Fruit fly (Drosophila melanogaster) whole organism, prepupa: ENCODE measurements around the gene Oat.

ENCODE experiments used
- Blimp-1 ChIP-seq: fragments of 200-800 bp; sonication (Bioruptor generic); optimal IDR thresholded peaks from 3 replicates; lab custom pipeline; 2017; ENCODE audit warnings: missing biosample characterization, missing genetic modification characterization, mild to moderate bottlenecking, moderate library complexity, missing genetic modification reagents
- CG11762 ChIP-seq: fragments of 200-800 bp; sonication (Bioruptor generic); optimal IDR thresholded peaks from 3 replicates; lab custom pipeline; 2016; ENCODE audit warnings: missing biosample characterization, missing genetic modification characterization; ENCODE audit not compliant: insufficient read depth
- CG11902 ChIP-seq: fragments of 200-800 bp; sonication (Bioruptor generic); optimal IDR thresholded peaks from 3 replicates; lab custom pipeline; 2016; ENCODE audit warnings: missing biosample characterization, missing genetic modification characterization
- CG15336 ChIP-seq: fragments of 200-800 bp; sonication (Bioruptor generic); IDR thresholded peaks from 2 replicates; pipeline ENCODE4 v1.3.6; 2022; ENCODE audit warnings: missing biosample characterization, missing genetic modification characterization
- CG1621 ChIP-seq: fragments of 200-800 bp; sonication (Bioruptor generic); optimal IDR thresholded peaks from 3 replicates; lab custom pipeline; 2018; ENCODE audit warnings: missing biosample characterization, mild to moderate bottlenecking, missing genetic modification characterization
- CG3032 ChIP-seq: fragments of 200-800 bp; optimal IDR thresholded peaks from 2 replicates; lab custom pipeline; 2019; ENCODE audit warnings: missing biosample characterization, mild to moderate bottlenecking, missing genetic modification characterization, moderate library complexity
- CG31627 ChIP-seq: fragments of 200-800 bp; sonication (Bioruptor generic); optimal IDR thresholded peaks from 3 replicates; lab custom pipeline; 2016; ENCODE audit warnings: missing biosample characterization, missing genetic modification characterization
- CG34406 ChIP-seq: fragments of 200-800 bp; sonication (Bioruptor generic); optimal IDR thresholded peaks from 3 replicates; lab custom pipeline; 2016; ENCODE audit warnings: missing biosample characterization, missing genetic modification characterization
- CG6163 ChIP-seq: fragments of 200-800 bp; sonication (Bioruptor generic); IDR thresholded peaks from 3 replicates; pipeline ENCODE4 v1.3.6; 2022; ENCODE audit warnings: missing biosample characterization, missing genetic modification characterization
- CG6792 ChIP-seq: fragments of 200-800 bp; sonication (Bioruptor generic); optimal IDR thresholded peaks from 3 replicates; lab custom pipeline; 2016; ENCODE audit warnings: missing biosample characterization, missing genetic modification characterization
- CG6808 ChIP-seq: fragments of 200-800 bp; sonication (Bioruptor generic); optimal IDR thresholded peaks from 3 replicates; lab custom pipeline; 2017; ENCODE audit warnings: missing biosample characterization, missing genetic modification characterization, mild to moderate bottlenecking, moderate library complexity, missing genetic modification reagents
- CG6854 ChIP-seq: fragments of 200-800 bp; sonication (Bioruptor generic); optimal IDR thresholded peaks from 2 replicates; lab custom pipeline; 2017; ENCODE audit warnings: missing biosample characterization, mild to moderate bottlenecking, missing genetic modification characterization
- CG8119 ChIP-seq: fragments of 200-800 bp; sonication (Bioruptor generic); IDR thresholded peaks from 3 replicates; pipeline ENCODE4 v1.3.6; 2022; ENCODE audit warnings: missing biosample characterization, missing genetic modification characterization
- CG8632 ChIP-seq: fragments of 200-800 bp; sonication (Bioruptor generic); optimal IDR thresholded peaks from 3 replicates; lab custom pipeline; 2016; ENCODE audit warnings: missing biosample characterization, missing genetic modification characterization
- CG9139 ChIP-seq: fragments of 200-800 bp; sonication (Bioruptor generic); optimal IDR thresholded peaks from 3 replicates; lab custom pipeline; 2017; ENCODE audit warnings: missing biosample characterization, mild to moderate bottlenecking, missing genetic modification characterization
- Eip75B ChIP-seq: fragments of 200-800 bp; sonication (Bioruptor generic); optimal IDR thresholded peaks from 3 replicates; lab custom pipeline; 2016; ENCODE audit warnings: missing biosample characterization, missing genetic modification characterization
- Eip78C ChIP-seq: fragments of 200-800 bp; sonication (Bioruptor generic); peaks from one replicate; lab custom pipeline; 2016; ENCODE audit warnings: missing biosample characterization, missing genetic modification characterization
- Eip93F ChIP-seq: fragments of 200-800 bp; sonication (Bioruptor generic); optimal IDR thresholded peaks from 2 replicates; lab custom pipeline; 2016; ENCODE audit warnings: missing biosample characterization, mild to moderate bottlenecking, missing genetic modification characterization
- Ets21C ChIP-seq: fragments of 200-800 bp; sonication (Bioruptor generic); optimal IDR thresholded peaks from 3 replicates; lab custom pipeline; 2016; ENCODE audit warnings: missing biosample characterization, missing genetic modification characterization
- Ets96B ChIP-seq: fragments of 200-800 bp; optimal IDR thresholded peaks from 2 replicates; lab custom pipeline; 2019; ENCODE audit warnings: missing biosample characterization, mild to moderate bottlenecking, missing genetic modification characterization, moderate library complexity
- Gug ChIP-seq: fragments of 200-800 bp; sonication (Bioruptor generic); IDR thresholded peaks from 2 replicates; pipeline ENCODE4 v1.3.6; 2022; ENCODE audit warnings: missing biosample characterization, missing genetic modification characterization
- Hr38 ChIP-seq: sonication (Bioruptor generic); optimal IDR thresholded peaks from 2 replicates; lab custom pipeline; 2016; ENCODE audit warnings: missing biosample characterization, missing genetic modification characterization
- Hr4 ChIP-seq: fragments of 200-800 bp; sonication (Bioruptor generic); optimal IDR thresholded peaks from 3 replicates; lab custom pipeline; 2016; ENCODE audit warnings: missing biosample characterization, missing genetic modification characterization
- Met ChIP-seq: fragments of 200-800 bp; sonication (Bioruptor generic); optimal IDR thresholded peaks from 3 replicates; lab custom pipeline; 2016; ENCODE audit warnings: missing biosample characterization, missing genetic modification characterization
- Smox ChIP-seq: fragments of 200-800 bp; sonication (Bioruptor generic); optimal IDR thresholded peaks from 3 replicates; lab custom pipeline; 2016; ENCODE audit warnings: missing biosample characterization, missing genetic modification characterization
- Sox14 ChIP-seq: fragments of 200-800 bp; sonication (Bioruptor generic); optimal IDR thresholded peaks from 3 replicates; lab custom pipeline; 2016; ENCODE audit warnings: missing biosample characterization, missing genetic modification characterization
- Sox15 ChIP-seq: fragments of 200-800 bp; sonication (Bioruptor generic); optimal IDR thresholded peaks from 3 replicates; lab custom pipeline; 2016; ENCODE audit warnings: missing biosample characterization, missing genetic modification characterization
- achi ChIP-seq: fragments of 200-800 bp; sonication (Bioruptor generic); optimal IDR thresholded peaks from 3 replicates; lab custom pipeline; 2016; ENCODE audit warnings: missing biosample characterization, missing genetic modification characterization
- dac ChIP-seq: fragments of 200-800 bp; sonication (Bioruptor generic); optimal IDR thresholded peaks from 2 replicates; lab custom pipeline; 2017; ENCODE audit warnings: missing biosample characterization, mild to moderate bottlenecking, missing genetic modification characterization
- eg ChIP-seq: fragments of 200-800 bp; sonication (Bioruptor generic); IDR thresholded peaks from 3 replicates; pipeline ENCODE4 v1.3.6; 2022; ENCODE audit warnings: missing biosample characterization, missing genetic modification characterization
- esn ChIP-seq: fragments of 200-800 bp; sonication (Bioruptor generic); optimal IDR thresholded peaks from 2 replicates; lab custom pipeline; 2016; ENCODE audit warnings: missing biosample characterization, mild to moderate bottlenecking, missing genetic modification characterization, moderate library complexity
- fd59A ChIP-seq: fragments of 200-800 bp; sonication (Bioruptor generic); optimal IDR thresholded peaks from 2 replicates; lab custom pipeline; 2017; ENCODE audit warnings: missing biosample characterization, mild to moderate bottlenecking, missing genetic modification characterization, missing genetic modification reagents
- fd85E ChIP-seq: fragments of 200-800 bp; sonication (Bioruptor generic); optimal IDR thresholded peaks from 3 replicates; lab custom pipeline; 2016; ENCODE audit warnings: missing biosample characterization, missing genetic modification characterization
- fkh ChIP-seq: fragments of 200-800 bp; sonication (Bioruptor generic); optimal IDR thresholded peaks from 3 replicates; lab custom pipeline; 2017; ENCODE audit warnings: missing biosample characterization, mild to moderate bottlenecking, missing genetic modification characterization, moderate library complexity
- lz ChIP-seq: fragments of 200-800 bp; sonication (Bioruptor generic); optimal IDR thresholded peaks from 3 replicates; lab custom pipeline; 2016; ENCODE audit warnings: missing biosample characterization, missing genetic modification characterization
- net ChIP-seq: fragments of 200-800 bp; sonication (Bioruptor generic); optimal IDR thresholded peaks from 3 replicates; lab custom pipeline; 2016; ENCODE audit warnings: missing biosample characterization, missing genetic modification characterization
- pdm3 ChIP-seq: fragments of 200-800 bp; sonication (Bioruptor generic); optimal IDR thresholded peaks from 3 replicates; lab custom pipeline; 2016; ENCODE audit warnings: missing biosample characterization, missing genetic modification characterization
- spab ChIP-seq: fragments of 200-800 bp; sonication (Bioruptor generic); optimal IDR thresholded peaks from 2 replicates; lab custom pipeline; 2017; ENCODE audit warnings: missing biosample characterization, mild to moderate bottlenecking, missing genetic modification characterization, missing genetic modification reagents
- ss ChIP-seq, 2 experiments: fragments of 200-800 bp; sonication (Bioruptor generic); optimal IDR thresholded peaks; 2 replicates in 1 of 2; 3 replicates in 1 of 2; lab custom pipeline; 2017 to 2018; ENCODE audit warnings: mild to moderate bottlenecking in 2 of 2, missing biosample characterization in 2 of 2, missing genetic modification characterization in 2 of 2, moderate library complexity in 1 of 2
- vri ChIP-seq: fragments of 200-800 bp; sonication (Bioruptor generic); optimal IDR thresholded peaks from 3 replicates; lab custom pipeline; 2016; ENCODE audit warnings: missing biosample characterization, mild to moderate bottlenecking, missing genetic modification characterization

The Oat gene

DNA sequence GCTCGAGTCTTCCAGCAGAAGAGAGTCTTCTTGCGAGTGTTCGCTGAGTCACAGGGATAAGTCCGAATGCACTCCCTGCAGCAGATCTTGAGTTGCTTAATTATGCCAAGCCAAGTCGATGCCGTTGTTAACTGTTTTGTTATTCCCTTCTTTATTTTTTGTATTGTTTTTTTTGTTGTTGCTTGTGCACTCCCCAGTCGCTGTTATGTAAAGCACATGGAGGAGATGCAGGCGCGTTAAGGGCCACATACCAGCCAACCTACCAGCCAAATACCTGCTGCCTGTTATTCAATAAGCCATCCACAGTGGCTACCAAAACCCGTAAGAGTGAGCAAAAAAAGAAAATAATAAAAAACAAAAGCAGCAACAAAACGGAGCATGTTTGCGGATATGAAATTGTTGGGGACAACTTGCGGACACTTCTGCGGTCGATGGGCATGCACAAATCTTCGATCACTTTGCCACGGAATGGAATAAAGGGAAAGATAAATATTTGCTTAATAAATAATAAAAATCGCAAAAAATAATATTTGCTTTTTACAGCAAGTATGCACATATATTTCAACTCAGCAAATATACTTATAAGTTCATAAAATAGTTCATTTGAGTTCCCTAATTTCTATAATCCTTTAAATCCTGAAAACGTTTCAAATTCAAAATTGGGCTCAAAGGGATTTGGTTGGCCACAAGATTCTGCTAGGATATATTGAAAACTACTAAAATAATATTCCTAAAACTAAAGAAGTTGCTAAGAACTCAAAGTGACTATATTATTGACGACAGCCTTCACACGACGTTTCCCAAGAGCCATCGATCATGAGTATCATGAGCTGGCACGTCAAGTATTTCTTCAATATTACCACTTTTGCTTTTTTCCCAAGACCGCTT is 46.7 kb upstream of the Oat start (continued):
- TF ChIP-seq CG11902 (no peak), esn (GFP tag; lab: Kevin White, UChicago) (peak; percentile 68), spab (GFP tag; lab: Kevin White, UChicago) (no peak), Hr38 (GFP tag; lab: Kevin White, UChicago) (no peak), Ets96B (peak; percentile 33), Eip93F (GFP tag; lab: Kevin White, UChicago) (no peak), CG8119 (GFP tag; lab: Robert Waterston, UW) (no peak), ss (GFP tag; optimal IDR thresholded peaks at IDR 0.05; lab: Kevin White, UChicago) (peak; percentile 37 to 50), CG6854 (GFP tag; lab: Kevin White, UChicago) (peak; percentile 66)
- TF ChIP-seq, all 60 proteins: peak for 35

DNA sequence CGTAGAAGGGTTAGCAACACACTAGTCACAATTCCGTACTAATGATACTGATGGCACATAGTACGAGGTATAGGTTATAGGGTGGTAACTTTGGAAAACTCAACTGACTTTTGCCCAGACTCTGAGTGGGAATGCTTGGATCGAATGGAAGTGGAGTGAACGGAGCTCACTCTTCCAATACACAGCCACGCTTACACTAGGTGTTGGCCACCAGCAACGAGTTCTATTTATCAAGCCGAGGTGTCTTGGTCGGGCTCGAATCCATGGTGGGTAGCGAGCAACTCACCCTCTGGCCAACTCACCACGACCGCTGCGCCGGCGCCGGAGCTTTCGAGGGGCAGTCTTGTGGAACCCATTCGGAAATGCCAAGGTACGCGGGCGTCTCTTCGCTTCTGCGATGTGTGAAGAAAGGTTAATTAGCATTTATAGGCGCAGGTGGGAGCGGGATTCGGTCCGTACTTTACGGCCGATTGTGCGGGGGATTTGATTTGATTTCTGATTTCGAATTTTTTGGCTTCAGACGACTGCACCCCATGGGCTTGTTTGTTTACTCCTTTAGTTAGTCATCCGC is 45.5 kb upstream of the Oat start, which contains the start of gene verm:
Gene verm (minus strand): TSS at position 204 of the 571 bp plus-strand sequence.
- TF ChIP-seq achi (GFP tag; lab: Kevin White, UChicago) = no peak
- no peak for TF ChIP-seq CG8632 (GFP tag; lab: Kevin White, UChicago)
- TF ChIP-seq CG15336 (GFP tag; lab: Robert Waterston, UW) = 0 out of 2 replicates have a peak, but pooled peaks have one; percentile 17
- peak; percentile 24 for TF ChIP-seq vri (GFP tag; lab: Kevin White, UChicago)
- TF ChIP-seq Eip75B (GFP tag; lab: Kevin White, UChicago) = no peak
- TF ChIP-seq Met (GFP tag; lab: Kevin White, UChicago) = no peak
- 0 out of 3 replicates have a peak, but pooled peaks have one; percentile 27 for TF ChIP-seq eg (GFP tag; lab: Robert Waterston, UW)
- no peak for TF ChIP-seq fd85E (GFP tag; lab: Kevin White, UChicago)
- 0 out of 3 replicates have a peak, but pooled peaks have one; percentile 14 for TF ChIP-seq CG6163 (GFP tag; lab: Robert Waterston, UW)
- TF ChIP-seq Sox15 (GFP tag; lab: Kevin White, UChicago) = no peak
- no peak for TF ChIP-seq CG6808 (GFP tag; lab: Kevin White, UChicago)
- TF ChIP-seq Gug (GFP tag; lab: Robert Waterston, UW) = no peak
- TF ChIP-seq fkh (GFP tag; lab: Kevin White, UChicago) = no peak
- TF ChIP-seq Smox (GFP tag; lab: Kevin White, UChicago) = no peak
- TF ChIP-seq CG11902 = no peak
- TF ChIP-seq CG11762 (GFP tag; lab: Kevin White, UChicago) = no peak
- TF ChIP-seq Hr4 = no peak
- TF ChIP-seq Blimp-1 = no peak
- no peak for TF ChIP-seq Ets21C (GFP tag; lab: Kevin White, UChicago)
- no peak for TF ChIP-seq pdm3 (GFP tag; lab: Kevin White, UChicago)
- peak; percentile 26 for TF ChIP-seq CG1621 (tag; lab: Kevin White, UChicago)
- no peak for TF ChIP-seq CG6792 (GFP tag; lab: Kevin White, UChicago)
- TF ChIP-seq Eip93F (GFP tag; lab: Kevin White, UChicago) = no peak
- no peak for TF ChIP-seq Sox14 (GFP tag; lab: Kevin White, UChicago)
- TF ChIP-seq CG8119 (GFP tag; lab: Robert Waterston, UW) = no peak
- TF ChIP-seq ss (GFP tag; optimal IDR thresholded peaks at IDR 0.05; lab: Kevin White, UChicago) = no peak
- TF ChIP-seq Eip78C (GFP tag; lab: Kevin White, UChicago) = peak; percentile 36
- no peak for TF ChIP-seq fd59A (GFP tag; lab: Kevin White, UChicago)
- no peak for TF ChIP-seq CG34406 (GFP tag; lab: Kevin White, UChicago)
- no peak for TF ChIP-seq CG3032 (tag; lab: Kevin White, UChicago)
- no peak for TF ChIP-seq net (GFP tag; lab: Kevin White, UChicago)
- no peak for TF ChIP-seq CG31627 (GFP tag; lab: Kevin White, UChicago)
- no peak for TF ChIP-seq dac (GFP tag; lab: Kevin White, UChicago)
- no peak for TF ChIP-seq esn (GFP tag; lab: Kevin White, UChicago)
- TF ChIP-seq CG9139 (GFP tag; lab: Kevin White, UChicago) = no peak
- no peak for TF ChIP-seq lz (GFP tag; lab: Kevin White, UChicago)
